Worm (Caenorhabditis elegans): Measurements from ENCODE around the gene CC8.2.

The CC8.2 gene

ce11 chrIV:3646338-3647154 lies 1.9 kb downstream of the CC8.2 start:
- TF ChIP-seq elt-1 (tag; optimal IDR thresholded peaks at IDR 0.05): no peak
- no peak for TF ChIP-seq elt-3 (tag; optimal IDR thresholded peaks at IDR 0.05)
- TF ChIP-seq C34F6.9 (tag; optimal IDR thresholded peaks at IDR 0.05): no peak
- no peak for TF ChIP-seq nhr-11 (tag; optimal IDR thresholded peaks at IDR 0.05)
- TF ChIP-seq sma-3 (GFP tag; optimal IDR thresholded peaks at IDR 0.05): no peak
- no peak for TF ChIP-seq egl-27 (tag; optimal IDR thresholded peaks at IDR 0.05)
- no peak for TF ChIP-seq nhr-237 (tag; optimal IDR thresholded peaks at IDR 0.05)
- TF ChIP-seq zag-1 (tag; optimal IDR thresholded peaks at IDR 0.05): no peak
- TF ChIP-seq ZK546.5 (tag; optimal IDR thresholded peaks at IDR 0.05): no peak
- TF ChIP-seq nhr-21 (tag; optimal IDR thresholded peaks at IDR 0.05): no peak
- TF ChIP-seq nhr-10 (tag; optimal IDR thresholded peaks at IDR 0.05): no peak
- no peak for TF ChIP-seq mdl-1 (tag; optimal IDR thresholded peaks at IDR 0.05)

- TF ChIP-seq R02D3.7 (tag; optimal IDR thresholded peaks at IDR 0.05) (no peak), lin-13 (GFP tag; optimal IDR thresholded peaks at IDR 0.05) (no peak), nhr-6 (tag; optimal IDR thresholded peaks at IDR 0.05) (no peak)
These were observed 3.0 kb downstream of the CC8.2 start for ce11 chrIV:3645487-3645886.

ce11 chrIV:3644863-3645378 lies 3.6 kb downstream of the CC8.2 start:
- TF ChIP-seq unc-39 (tag; optimal IDR thresholded peaks at IDR 0.05) (no peak), ceh-82 (tag; optimal IDR thresholded peaks at IDR 0.05) (no peak), F13H6.1 (tag; optimal IDR thresholded peaks at IDR 0.05) (peak; percentile 30), lsy-2 (tag; optimal IDR thresholded peaks at IDR 0.05) (peak in 1 of 2 experiments; percentile 57), aly-2 (tag; optimal IDR thresholded peaks at IDR 0.05) (no peak), mdl-1 (tag; optimal IDR thresholded peaks at IDR 0.05) (no peak), lin-39 (tag; optimal IDR thresholded peaks at IDR 0.05) (no peak), elt-3 (tag; optimal IDR thresholded peaks at IDR 0.05) (no peak), zag-1 (tag; optimal IDR thresholded peaks at IDR 0.05) (no peak), ama-1 (optimal IDR thresholded peaks at IDR 0.05) (peak; percentile 64), ceh-16 (tag; optimal IDR thresholded peaks at IDR 0.05) (no peak), elt-1 (tag; optimal IDR thresholded peaks at IDR 0.05) (no peak), nhr-25 (tag; optimal IDR thresholded peaks at IDR 0.05) (no peak), mbf-1 (tag; optimal IDR thresholded peaks at IDR 0.05) (no peak), sem-4 (tag; optimal IDR thresholded peaks at IDR 0.05) (no peak), nhr-12 (tag; optimal IDR thresholded peaks at IDR 0.05) (no peak), ztf-4 (tag; optimal IDR thresholded peaks at IDR 0.05) (peak; percentile 100), nhr-11 (tag; optimal IDR thresholded peaks at IDR 0.05) (no peak), lin-13 (GFP tag; optimal IDR thresholded peaks at IDR 0.05) (peak; percentile 31), gmeb-1 (tag; optimal IDR thresholded peaks at IDR 0.05) (no peak), skn-1 (tag; optimal IDR thresholded peaks at IDR 0.05) (no peak), ZK546.5 (tag; optimal IDR thresholded peaks at IDR 0.05) (no peak), peb-1 (tag; optimal IDR thresholded peaks at IDR 0.05) (no peak), blmp-1 (tag; optimal IDR thresholded peaks at IDR 0.05; ENCODE audit: insufficient read depth) (no peak), unc-55 (GFP tag; optimal IDR thresholded peaks at IDR 0.05) (no peak), nhr-129 (tag; optimal IDR thresholded peaks at IDR 0.05) (peak; percentile 55), unc-62 (GFP tag; optimal IDR thresholded peaks at IDR 0.05) (no peak), nhr-23 (tag; optimal IDR thresholded peaks at IDR 0.05) (no peak), nhr-6 (tag; optimal IDR thresholded peaks at IDR 0.05) (peak; percentile 21), nhr-10 (tag; optimal IDR thresholded peaks at IDR 0.05) (no peak), ztf-11 (tag; optimal IDR thresholded peaks at IDR 0.05) (no peak), snpc-4 (tag; optimal IDR thresholded peaks at IDR 0.05) (no peak), crh-2 (tag; optimal IDR thresholded peaks at IDR 0.05) (no peak), nhr-21 (tag; optimal IDR thresholded peaks at IDR 0.05) (no peak), C34F6.9 (tag; optimal IDR thresholded peaks at IDR 0.05) (no peak)
